Worm (Caenorhabditis elegans) whole organism, midembryonic: ENCODE measurements around the gene srsx-1.

Experiments
- T22C8.4 ChIP-seq: fragments of 200-800 bp; sonication (Bioruptor generic); IDR thresholded peaks from 2 replicates; pipeline ENCODE4 v1.3.6; 2022; ENCODE audit warnings: missing genetic modification characterization, missing compliant biosample characterization
- cog-1 ChIP-seq: sonication (generic microtip); optimal IDR thresholded peaks from 2 replicates; lab custom pipeline; 2016; ENCODE audit warnings: missing genetic modification characterization, missing compliant biosample characterization
- flt-1 ChIP-seq: fragments of 200-800 bp; sonication (Bioruptor generic); IDR thresholded peaks from 2 replicates; pipeline ENCODE4 v1.3.6; 2022; ENCODE audit warnings: missing genetic modification characterization, missing compliant biosample characterization
- med-1 ChIP-seq: sonication (generic microtip); optimal IDR thresholded peaks from 2 replicates; lab custom pipeline; 2017; ENCODE audit warnings: missing genetic modification characterization, mild to moderate bottlenecking, missing compliant biosample characterization, antibody characterized with exemption, missing genetic modification reagents; ENCODE audit not compliant: insufficient read depth
- ref-1 ChIP-seq: fragments of 200-800 bp; sonication (Bioruptor generic); conservative IDR thresholded peaks from 2 replicates; pipeline ENCODE4 v1.3.6; 2022; ENCODE audit warnings: missing genetic modification reagents, missing genetic modification characterization, missing compliant biosample characterization
- tab-1 ChIP-seq: fragments of 200-800 bp; sonication (Bioruptor generic); IDR thresholded peaks from 2 replicates; pipeline ENCODE4 v1.3.6; 2022; ENCODE audit warnings: missing genetic modification characterization, missing compliant biosample characterization
- ztf-23 ChIP-seq: fragments of 200-800 bp; sonication (Bioruptor generic); IDR thresholded peaks from 2 replicates; pipeline ENCODE4 v1.3.6; 2022; ENCODE audit warnings: missing genetic modification reagents, missing genetic modification characterization, missing compliant biosample characterization
- ztf-29 ChIP-seq: fragments of 200-800 bp; sonication (Bioruptor generic); IDR thresholded peaks from 2 replicates; pipeline ENCODE4 v1.3.6; 2022; ENCODE audit warnings: missing genetic modification reagents, missing genetic modification characterization, missing compliant biosample characterization

DNA sequence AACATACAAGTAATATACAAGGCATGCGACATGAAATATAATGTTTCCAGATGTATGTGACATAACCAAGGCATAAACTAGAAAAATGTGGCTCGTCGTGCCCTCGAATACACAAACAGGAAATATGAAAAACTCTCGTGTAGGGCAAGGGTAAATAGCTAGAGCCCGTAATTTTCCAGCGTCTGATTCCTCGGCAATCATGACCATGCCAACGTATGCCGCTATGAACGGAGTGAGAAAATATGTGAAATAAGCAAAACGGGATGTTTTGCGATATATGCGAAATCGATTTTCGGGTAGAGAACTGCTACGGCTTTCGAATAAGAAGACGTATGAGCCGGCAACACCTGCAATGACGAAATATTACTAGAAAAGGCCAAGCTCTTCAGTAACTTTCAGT is 47.5 kb upstream of the srsx-1 start, which contains the start of gene scl-25:
- TF ChIP-seq ref-1 (GFP tag; lab: Robert Waterston, UW), result no peak
- no peak for TF ChIP-seq tab-1 (GFP tag; lab: Robert Waterston, UW)
- TF ChIP-seq med-1 (GFP tag; lab: Kevin White, UChicago), result no peak
- TF ChIP-seq flt-1 (GFP tag; lab: Robert Waterston, UW), result no peak
- no peak for TF ChIP-seq ztf-29 (GFP tag; lab: Robert Waterston, UW)
- TF ChIP-seq T22C8.4 (GFP tag; lab: Robert Waterston, UW), result no peak
- TF ChIP-seq ztf-23 (GFP tag; lab: Robert Waterston, UW), result no peak
- TF ChIP-seq cog-1 (tag; lab: Kevin White, UChicago), result no peak
